Worm (Caenorhabditis elegans) whole organism, young adult: ENCODE data around the gene C31C9.7.

Source experiments
- B0019.2 ChIP-seq: fragments of 200-800 bp; sonication (Bioruptor generic); conservative IDR thresholded peaks from 2 replicates; pipeline ENCODE4 v1.3.6; 2022; ENCODE audit warnings: missing genetic modification reagents, missing genetic modification characterization, missing compliant biosample characterization
- C06A6.2 ChIP-seq: fragments of 200-800 bp; sonication (Bioruptor generic); conservative IDR thresholded peaks from 2 replicates; pipeline ENCODE4 v1.3.6; 2022; ENCODE audit warnings: missing genetic modification characterization, missing compliant biosample characterization
- F52B5.7 ChIP-seq: sonication (generic microtip); optimal IDR thresholded peaks from 2 replicates; lab custom pipeline; 2016; ENCODE audit warnings: mild to moderate bottlenecking, missing genetic modification characterization, missing compliant biosample characterization
- K11D2.4 ChIP-seq: fragments of 200-800 bp; sonication (Bioruptor generic); IDR thresholded peaks from 2 replicates; pipeline ENCODE4 v1.3.6; 2022; ENCODE audit warnings: missing genetic modification reagents, missing genetic modification characterization, missing compliant biosample characterization
- ZK185.1 ChIP-seq: sonication (generic microtip); optimal IDR thresholded peaks from 2 replicates; lab custom pipeline; 2016; ENCODE audit warnings: mild to moderate bottlenecking, missing genetic modification characterization, missing compliant biosample characterization; ENCODE audit not compliant: poor library complexity, severe bottlenecking
- attf-5 ChIP-seq: fragments of 200-800 bp; sonication (Bioruptor generic); optimal IDR thresholded peaks from 2 replicates; lab custom pipeline; 2018; ENCODE audit warnings: mild to moderate bottlenecking, missing genetic modification characterization, missing compliant biosample characterization
- ccch-3 ChIP-seq: fragments of 200-800 bp; sonication (Bioruptor generic); optimal IDR thresholded peaks from 2 replicates; lab custom pipeline; 2018; ENCODE audit warnings: mild to moderate bottlenecking, missing genetic modification characterization, missing compliant biosample characterization
- ceh-91 ChIP-seq: fragments of 200-800 bp; sonication (Bioruptor generic); IDR thresholded peaks from 2 replicates; pipeline ENCODE4 v1.3.6; 2022; ENCODE audit warnings: missing genetic modification reagents, missing genetic modification characterization, missing compliant biosample characterization
- die-1 ChIP-seq: sonication (generic microtip); optimal IDR thresholded peaks from 2 replicates; lab custom pipeline; 2016; ENCODE audit warnings: missing genotype, mild to moderate bottlenecking, missing genetic modification characterization, missing compliant biosample characterization
- efl-1 ChIP-seq: fragments of 150-350 bp; optimal IDR thresholded peaks from 2 replicates; lab custom pipeline; 2014; ENCODE audit warnings: missing biosample characterization, missing genetic modification reagents, missing genetic modification characterization
- egrh-3 ChIP-seq: fragments of 200-800 bp; sonication (Bioruptor generic); IDR thresholded peaks from 2 replicates; pipeline ENCODE4 v1.3.6; 2022; ENCODE audit warnings: missing genetic modification reagents, missing genetic modification characterization, missing compliant biosample characterization
- ets-4 ChIP-seq: fragments of 200-800 bp; sonication (Bioruptor generic); optimal IDR thresholded peaks from 2 replicates; lab custom pipeline; 2018; ENCODE audit warnings: mild to moderate bottlenecking, missing genetic modification characterization, missing compliant biosample characterization
- fkh-3 ChIP-seq: sonication (generic microtip); optimal IDR thresholded peaks from 2 replicates; lab custom pipeline; 2016; ENCODE audit warnings: mild to moderate bottlenecking, missing genetic modification characterization, missing compliant biosample characterization
- hlh-26 ChIP-seq: fragments of 200-800 bp; sonication (Bioruptor generic); conservative IDR thresholded peaks from 2 replicates; pipeline ENCODE4 v1.3.6; 2022; ENCODE audit warnings: missing genetic modification reagents, missing genetic modification characterization, missing compliant biosample characterization
- hrde-1 ChIP-seq: sonication (generic microtip); optimal IDR thresholded peaks from 2 replicates; lab custom pipeline; 2016; ENCODE audit warnings: missing genetic modification characterization, mild to moderate bottlenecking, missing compliant biosample characterization, moderate library complexity, missing genotype, missing genetic modification reagents, borderline replicate concordance
- hsf-1 ChIP-seq: fragments of 200-800 bp; sonication (Bioruptor generic); IDR thresholded peaks from 2 replicates; pipeline ENCODE4 v1.3.6; 2022; ENCODE audit warnings: missing genetic modification reagents, missing genetic modification characterization, missing compliant biosample characterization
- let-526 ChIP-seq: fragments of 200-800 bp; sonication (Bioruptor generic); IDR thresholded peaks from 2 replicates; pipeline ENCODE4 v1.3.6; 2022; ENCODE audit warnings: missing genetic modification reagents, missing genetic modification characterization, missing compliant biosample characterization
- let-607 ChIP-seq, 2 experiments: fragments of 200-800 bp in 1 of 2; sonication (Bioruptor generic) in 1 of 2; sonication (generic microtip) in 1 of 2; optimal IDR thresholded peaks; 2 replicates each; lab custom pipeline; 2016 to 2018; ENCODE audit warnings: mild to moderate bottlenecking in 2 of 2, missing compliant biosample characterization in 2 of 2, missing genetic modification characterization in 2 of 2, moderate library complexity in 2 of 2, missing genotype in 1 of 2
- lin-26 ChIP-seq: fragments of 200-800 bp; sonication (Bioruptor generic); IDR thresholded peaks from 2 replicates; pipeline ENCODE4 v1.3.6; 2022; ENCODE audit warnings: missing genetic modification reagents, missing genetic modification characterization, missing compliant biosample characterization
- lin-35 ChIP-seq, 3 experiments: fragments of 150-350 bp in 2 of 3; sonication (generic microtip) in 1 of 3; optimal IDR thresholded peaks; 2 replicates each; lab custom pipeline; 2014 to 2018; ENCODE audit warnings: missing biosample characterization in 3 of 3, missing genetic modification characterization in 3 of 3, missing genetic modification reagents in 3 of 3
- lin-40 ChIP-seq: sonication (generic microtip); optimal IDR thresholded peaks from 2 replicates; lab custom pipeline; 2016; ENCODE audit warnings: missing genetic modification characterization, mild to moderate bottlenecking, missing compliant biosample characterization, missing genotype, missing genetic modification reagents
- lin-54 ChIP-seq: fragments of 200-800 bp; sonication (Bioruptor generic); optimal IDR thresholded peaks from 2 replicates; lab custom pipeline; 2018; ENCODE audit warnings: mild to moderate bottlenecking, missing genetic modification characterization, missing compliant biosample characterization
- lir-1 ChIP-seq: fragments of 200-800 bp; sonication (Bioruptor generic); conservative IDR thresholded peaks from 2 replicates; pipeline ENCODE4 v1.3.6; 2022; ENCODE audit warnings: missing genetic modification reagents, missing genetic modification characterization, missing compliant biosample characterization
- lsl-1 ChIP-seq: fragments of 200-800 bp; sonication (Bioruptor generic); optimal IDR thresholded peaks from 2 replicates; lab custom pipeline; 2018; ENCODE audit warnings: mild to moderate bottlenecking, missing genetic modification characterization, moderate library complexity, missing compliant biosample characterization
- madf-6 ChIP-seq: fragments of 200-800 bp; sonication (Bioruptor generic); IDR thresholded peaks from 2 replicates; pipeline ENCODE4 v1.3.6; 2022; ENCODE audit warnings: missing genetic modification reagents, missing genetic modification characterization, missing compliant biosample characterization
- madf-8 ChIP-seq: fragments of 200-800 bp; sonication (Bioruptor generic); conservative IDR thresholded peaks from 2 replicates; pipeline ENCODE4 v1.3.6; 2022; ENCODE audit warnings: missing genetic modification reagents, missing genetic modification characterization, missing compliant biosample characterization
- mcd-1 ChIP-seq: fragments of 200-800 bp; sonication (Bioruptor generic); IDR thresholded peaks from 2 replicates; pipeline ENCODE4 v1.3.6; 2022; ENCODE audit warnings: missing genetic modification reagents, missing genetic modification characterization, missing compliant biosample characterization
- mxl-1 ChIP-seq: sonication (generic microtip); optimal IDR thresholded peaks from 2 replicates; lab custom pipeline; 2016; ENCODE audit warnings: missing genetic modification characterization, missing compliant biosample characterization
- nhr-27 ChIP-seq: fragments of 200-800 bp; sonication (Bioruptor generic); optimal IDR thresholded peaks from 2 replicates; lab custom pipeline; 2018; ENCODE audit warnings: mild to moderate bottlenecking, missing genetic modification characterization, moderate library complexity, missing compliant biosample characterization
- pha-4 ChIP-seq: fragments of 150-350 bp; sonication (generic microtip); optimal IDR thresholded peaks from 2 replicates; lab custom pipeline; 2014; ENCODE audit warnings: missing biosample characterization, missing genetic modification reagents, missing genetic modification characterization
- rec-8 ChIP-seq, 2 experiments: sonication (generic microtip); optimal IDR thresholded peaks; 2 replicates each; lab custom pipeline; 2016; ENCODE audit warnings: mild to moderate bottlenecking in 2 of 2, missing genetic modification characterization in 2 of 2, missing genetic modification reagents in 2 of 2, missing genotype in 2 of 2, missing biosample characterization in 1 of 2, missing compliant biosample characterization in 1 of 2, moderate library complexity in 1 of 2
- rpc-1 ChIP-seq, 2 experiments: fragments of 150-350 bp in 1 of 2; sonication (generic microtip) in 1 of 2; optimal IDR thresholded peaks; 2 replicates each; lab custom pipeline; 2014 to 2018; ENCODE audit warnings: missing biosample characterization in 1 of 2, missing genetic modification characterization in 1 of 2, missing genetic modification reagents in 1 of 2, missing genotype in 1 of 2
- sea-2 ChIP-seq: fragments of 200-800 bp; sonication (Bioruptor generic); IDR thresholded peaks from 2 replicates; pipeline ENCODE4 v1.3.6; 2022; ENCODE audit warnings: missing genetic modification characterization, missing compliant biosample characterization
- snpc-1.1 ChIP-seq: sonication (generic microtip); optimal IDR thresholded peaks from 2 replicates; lab custom pipeline; 2017; ENCODE audit warnings: missing genetic modification characterization, mild to moderate bottlenecking, missing compliant biosample characterization, antibody characterized with exemption, moderate library complexity, missing genotype, missing genetic modification reagents; ENCODE audit not compliant: insufficient read depth
- sptf-2 ChIP-seq: fragments of 200-800 bp; sonication (Bioruptor generic); optimal IDR thresholded peaks from 2 replicates; lab custom pipeline; 2018; ENCODE audit warnings: mild to moderate bottlenecking, missing genetic modification characterization, missing compliant biosample characterization
- tbp1 ChIP-seq: fragments of 200-800 bp; sonication (Bioruptor generic); optimal IDR thresholded peaks from 2 replicates; lab custom pipeline; 2018; ENCODE audit warnings: mild to moderate bottlenecking, missing genetic modification characterization, missing compliant biosample characterization
- tlf-1 ChIP-seq: fragments of 200-800 bp; sonication (Bioruptor generic); optimal IDR thresholded peaks from 2 replicates; lab custom pipeline; 2018; ENCODE audit warnings: mild to moderate bottlenecking, missing genetic modification characterization, missing compliant biosample characterization
- unc-62 ChIP-seq: fragments of 150-350 bp; optimal IDR thresholded peaks from 2 replicates; lab custom pipeline; 2014; ENCODE audit warnings: missing biosample characterization, missing genetic modification reagents, missing genetic modification characterization
- xnd-1 ChIP-seq: sonication (generic microtip); optimal IDR thresholded peaks from 2 replicates; lab custom pipeline; 2016; ENCODE audit warnings: missing genotype, missing genetic modification reagents, missing genetic modification characterization, missing compliant biosample characterization
- zim-3 ChIP-seq: sonication (generic microtip); optimal IDR thresholded peaks from 2 replicates; lab custom pipeline; 2017; ENCODE audit warnings: mild to moderate bottlenecking, missing genetic modification characterization, moderate library complexity, missing compliant biosample characterization
- ztf-22 ChIP-seq: fragments of 200-800 bp; sonication (Bioruptor generic); optimal IDR thresholded peaks from 2 replicates; lab custom pipeline; 2018; ENCODE audit warnings: mild to moderate bottlenecking, missing genetic modification characterization, moderate library complexity, missing compliant biosample characterization
- ztf-28 ChIP-seq: fragments of 200-800 bp; sonication (Bioruptor generic); IDR thresholded peaks from 2 replicates; pipeline ENCODE4 v1.3.6; 2022; ENCODE audit warnings: missing genetic modification reagents, missing genetic modification characterization, missing compliant biosample characterization
- ztf-6 ChIP-seq: fragments of 200-800 bp; sonication (Bioruptor generic); IDR thresholded peaks from 2 replicates; pipeline ENCODE4 v1.3.6; 2022; ENCODE audit warnings: missing genetic modification reagents, missing genetic modification characterization, missing compliant biosample characterization

C31C9.7 gene

DNA sequence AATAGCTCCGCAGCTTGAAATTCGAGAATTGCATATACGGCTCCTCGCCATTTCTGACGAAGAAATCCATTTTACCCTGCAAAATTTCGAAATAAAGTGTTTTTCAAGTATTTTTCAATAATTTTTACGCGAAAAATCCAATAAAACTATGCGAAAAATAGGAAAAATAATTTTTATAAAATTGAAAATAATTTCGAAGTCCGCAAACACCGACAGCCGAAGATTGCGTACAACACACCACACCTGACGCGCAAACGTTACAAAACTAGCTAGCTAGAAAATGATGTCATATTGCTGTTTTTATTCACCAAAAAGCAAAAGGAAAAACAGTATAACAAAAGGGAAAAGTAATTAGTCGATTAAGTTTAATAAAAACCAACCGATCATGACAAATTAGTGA is 25.8 kb downstream of the C31C9.7 start, which contains the start of gene rpoa-1 (continued):
- TF ChIP-seq ets-4 (GFP tag; lab: Kevin White, UChicago) (no peak), lsl-1 (GFP tag; lab: Kevin White, UChicago) (peak; percentile 36)
- TF ChIP-seq, all 124 proteins: peak for 4

- TF ChIP-seq ceh-91 (GFP tag; lab: Robert Waterston, UW) (peak; percentile 36; the same call in 1 of the 2 replicates), snpc-1.1 (tag; lab: Kevin White, UChicago) (no peak), fkh-3 (no peak), hlh-26 (GFP tag; lab: Robert Waterston, UW) (no peak), zim-3 (no peak), nhr-27 (no peak), attf-5 (GFP tag; lab: Kevin White, UChicago) (no peak), ztf-6 (no peak), die-1 (tag; lab: Kevin White, UChicago) (no peak), lin-26 (GFP tag; lab: Robert Waterston, UW) (no peak), let-526 (GFP tag; lab: Robert Waterston, UW) (no peak), lir-1 (GFP tag; lab: Robert Waterston, UW) (no peak), xnd-1 (tag; lab: Kevin White, UChicago) (peak; percentile 69), mxl-1 (no peak), pha-4 (tag; lab: Kevin White, UChicago) (no peak), madf-8 (GFP tag; lab: Robert Waterston, UW) (peak; percentile 57), F52B5.7 (tag; lab: Kevin White, UChicago) (no peak), lsl-1 (GFP tag; lab: Kevin White, UChicago) (peak; percentile 87), tlf-1 (GFP tag; lab: Kevin White, UChicago) (no peak), hsf-1 (no peak), ZK185.1 (no peak), K11D2.4 (GFP tag; lab: Robert Waterston, UW) (no peak), lin-54 (no peak), B0019.2 (GFP tag; lab: Robert Waterston, UW) (no peak), ztf-28 (GFP tag; lab: Robert Waterston, UW) (no peak), ztf-22 (GFP tag; lab: Kevin White, UChicago) (no peak), hrde-1 (no peak), rec-8 (tag; optimal IDR thresholded peaks at IDR 0.05; lab: Kevin White, UChicago) (no peak), mcd-1 (no peak), ccch-3 (no peak), lin-40 (tag; lab: Kevin White, UChicago) (no peak), let-607 (tag; optimal IDR thresholded peaks at IDR 0.05; lab: Kevin White, UChicago) (no peak), unc-62 (no peak), sea-2 (GFP tag; lab: Robert Waterston, UW) (no peak), tbp1 (no peak), lin-35 (GFP tag; optimal IDR thresholded peaks at IDR 0.05; lab: Kevin White, UChicago) (no peak), efl-1 (GFP tag; lab: Kevin White, UChicago) (peak; percentile 31), egrh-3 (GFP tag; lab: Robert Waterston, UW) (no peak), sptf-2 (GFP tag; lab: Kevin White, UChicago) (no peak), C06A6.2 (GFP tag; lab: Robert Waterston, UW) (no peak), rpc-1 (optimal IDR thresholded peaks at IDR 0.05; lab: Kevin White, UChicago) (no peak), rpc-1 (tag; optimal IDR thresholded peaks at IDR 0.05; lab: Kevin White, UChicago) (no peak), madf-6 (GFP tag; lab: Robert Waterston, UW) (peak; percentile 69)
Observed at ce11 chrII:13695343-13696332, 26.7 kb downstream of the C31C9.7 start, which contains the start of gene kqt-3. TSS of gene kqt-3 (plus strand) at chrII:13696282.
